Worm (Caenorhabditis elegans): ENCODE results near the gene F16G10.8.

F16G10.8 gene

DNA sequence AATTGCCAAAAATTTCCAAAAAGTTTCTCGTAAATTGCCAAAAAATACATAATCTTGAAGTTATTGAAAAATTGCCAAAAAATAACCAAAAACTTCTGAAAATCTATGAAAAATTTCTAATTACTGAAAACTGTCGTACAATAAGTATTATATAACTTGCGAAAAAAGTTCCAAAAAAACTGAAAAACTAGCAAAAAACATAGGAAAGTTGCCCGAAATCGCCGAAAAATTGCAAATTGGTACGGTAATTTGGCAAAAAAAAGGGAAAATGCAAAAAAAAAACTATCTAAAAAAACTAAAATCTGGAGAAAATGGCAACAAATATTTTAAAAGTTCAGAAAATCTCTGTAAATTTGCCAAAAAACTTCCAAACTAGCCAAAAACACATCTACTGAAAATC, 41.7 kb downstream of the F16G10.8 start, which contains the start of gene enri-1:
TSS of gene enri-1 (minus strand) at position 101 of the 400 bp plus-strand sequence.
- TF ChIP-seq nhr-77 (tag; optimal IDR thresholded peaks at IDR 0.05) (no peak), nhr-11 (tag; optimal IDR thresholded peaks at IDR 0.05) (no peak), lin-13 (GFP tag; optimal IDR thresholded peaks at IDR 0.05) (no peak), unc-39 (tag; optimal IDR thresholded peaks at IDR 0.05) (no peak), snpc-4 (tag; optimal IDR thresholded peaks at IDR 0.05) (no peak), elt-1 (tag; optimal IDR thresholded peaks at IDR 0.05) (no peak), dmd-4 (tag; optimal IDR thresholded peaks at IDR 0.05) (no peak), ceh-82 (tag; optimal IDR thresholded peaks at IDR 0.05) (no peak), sem-4 (tag; optimal IDR thresholded peaks at IDR 0.05) (no peak), nhr-25 (tag; optimal IDR thresholded peaks at IDR 0.05) (no peak), fos-1 (tag; optimal IDR thresholded peaks at IDR 0.05) (no peak), aly-2 (tag; optimal IDR thresholded peaks at IDR 0.05) (no peak), ztf-11 (tag; optimal IDR thresholded peaks at IDR 0.05) (no peak), crh-2 (tag; optimal IDR thresholded peaks at IDR 0.05) (no peak), lin-11 (tag; optimal IDR thresholded peaks at IDR 0.05) (no peak)

DNA sequence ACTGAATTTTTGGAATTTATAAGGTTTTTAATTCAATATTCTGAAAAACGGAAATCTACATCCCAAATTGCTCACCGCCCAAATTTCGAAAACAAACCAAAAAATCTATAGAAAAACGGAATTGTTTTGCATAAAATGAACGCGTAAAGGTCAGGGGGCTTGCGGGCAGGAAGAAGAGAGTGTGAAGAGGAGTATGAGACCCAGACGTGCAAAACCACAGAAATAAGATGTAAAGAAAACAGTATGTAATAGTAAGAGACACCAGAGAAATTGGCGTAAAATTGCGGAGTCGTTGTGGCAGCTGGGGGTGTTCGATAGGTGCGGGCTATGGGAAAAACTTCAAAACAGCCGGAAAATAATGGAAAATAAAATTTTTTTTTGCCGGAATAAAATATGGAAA, 42.3 kb downstream of the F16G10.8 start:
- TF ChIP-seq egl-27 (tag; optimal IDR thresholded peaks at IDR 0.05), result no peak
- TF ChIP-seq unc-55 (GFP tag; optimal IDR thresholded peaks at IDR 0.05), result peak; percentile 26
- TF ChIP-seq gmeb-1 (tag; optimal IDR thresholded peaks at IDR 0.05), result no peak
- TF ChIP-seq nhr-77 (tag; optimal IDR thresholded peaks at IDR 0.05), result no peak
- peak; percentile 14 for TF ChIP-seq crh-2 (tag; optimal IDR thresholded peaks at IDR 0.05)
- TF ChIP-seq lsy-2 (tag; optimal IDR thresholded peaks at IDR 0.05), result peak in 1 of 2 experiments; percentile 38
- no peak for TF ChIP-seq skn-1 (tag; optimal IDR thresholded peaks at IDR 0.05)
- TF ChIP-seq aly-2 (tag; optimal IDR thresholded peaks at IDR 0.05), result no peak
- no peak for TF ChIP-seq C34F6.9 (tag; optimal IDR thresholded peaks at IDR 0.05)
- no peak for TF ChIP-seq nhr-12 (tag; optimal IDR thresholded peaks at IDR 0.05)

DNA sequence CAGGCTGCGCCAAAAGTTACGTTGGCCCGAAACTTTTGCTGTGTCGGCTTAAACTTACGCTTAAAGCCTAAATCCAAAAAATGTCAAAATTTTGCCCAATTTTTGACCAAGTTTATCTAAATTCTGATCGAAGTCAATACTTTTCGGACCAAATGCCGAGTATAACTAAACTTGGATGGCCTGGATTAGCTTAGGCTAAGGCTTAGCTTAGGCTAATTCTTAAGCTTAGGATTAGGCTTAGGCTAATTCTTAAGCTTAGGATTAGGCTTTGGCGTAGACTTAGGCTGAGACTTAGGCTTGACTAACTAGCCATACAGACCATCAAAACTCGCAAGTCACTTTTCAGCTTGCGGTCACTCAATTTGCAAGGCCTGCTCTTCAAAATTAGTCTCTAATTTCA, 47.1 kb downstream of the F16G10.8 start:
- no peak for TF ChIP-seq lin-39 (tag; optimal IDR thresholded peaks at IDR 0.05)
- no peak for TF ChIP-seq zag-1 (tag; optimal IDR thresholded peaks at IDR 0.05)
- TF ChIP-seq mdl-1 (tag; optimal IDR thresholded peaks at IDR 0.05), result no peak
- TF ChIP-seq ztf-1 (GFP tag; conservative IDR thresholded peaks at IDR 0.05), result no peak
- no peak for TF ChIP-seq Y55F3AM.14 (GFP tag; optimal IDR thresholded peaks at IDR 0.05)
- no peak for TF ChIP-seq sem-4 (tag; optimal IDR thresholded peaks at IDR 0.05)
- no peak for TF ChIP-seq mbf-1 (tag; optimal IDR thresholded peaks at IDR 0.05)
- TF ChIP-seq nhr-6 (tag; optimal IDR thresholded peaks at IDR 0.05), result no peak
- TF ChIP-seq elt-1 (tag; optimal IDR thresholded peaks at IDR 0.05), result no peak
- TF ChIP-seq ztf-11 (tag; optimal IDR thresholded peaks at IDR 0.05), result no peak

DNA sequence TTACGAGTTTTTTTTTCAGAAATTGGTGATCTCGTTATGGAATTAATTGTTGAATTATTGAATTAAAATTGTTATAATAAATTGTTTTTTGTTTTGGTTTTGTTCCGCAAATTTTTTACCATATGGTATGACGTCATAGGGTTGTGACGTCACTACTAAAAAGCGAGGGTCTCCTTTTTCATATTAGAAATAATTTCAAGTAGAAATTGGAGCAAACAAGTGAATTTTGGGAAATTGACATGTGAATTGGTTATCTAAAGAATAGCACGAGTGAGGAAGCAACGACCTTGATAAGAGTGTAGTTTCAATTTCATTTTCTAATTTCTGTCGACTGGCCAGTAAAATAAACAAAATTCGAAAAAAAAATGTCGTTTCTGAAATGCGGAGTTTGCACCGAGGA, 47.7 kb downstream of the F16G10.8 start, which contains the start of gene F43C11.7:
TSS of gene F43C11.7 (plus strand) at position 326 of the 400 bp plus-strand sequence.
- no peak for TF ChIP-seq ztf-1 (GFP tag; conservative IDR thresholded peaks at IDR 0.05)
- peak; percentile 26 for TF ChIP-seq gmeb-1 (tag; optimal IDR thresholded peaks at IDR 0.05)
- TF ChIP-seq mbf-1 (tag; optimal IDR thresholded peaks at IDR 0.05), result no peak
- peak; percentile 60 for TF ChIP-seq fos-1 (tag; optimal IDR thresholded peaks at IDR 0.05)

DNA sequence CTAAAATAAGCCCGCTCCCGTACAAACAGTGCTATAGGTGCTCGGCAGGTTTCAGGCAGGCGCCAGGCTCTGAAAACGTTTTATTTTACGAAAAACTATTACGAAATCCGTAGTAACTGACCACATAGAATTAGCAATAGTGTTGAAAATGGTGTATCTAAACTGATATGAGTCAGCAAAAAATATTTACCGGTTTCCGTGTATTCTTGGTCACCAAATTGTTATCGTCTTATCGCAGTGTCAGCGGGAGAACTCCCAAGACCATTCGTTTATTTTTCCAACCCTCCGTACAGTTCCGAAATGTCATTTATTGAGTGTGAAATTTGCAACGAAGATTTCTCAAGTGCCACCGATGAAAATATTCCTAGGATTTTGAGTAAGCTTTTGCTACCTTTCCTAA, 51.0 kb downstream of the F16G10.8 start, which contains the start of gene F43C11.8:
TSS of gene F43C11.8 (plus strand) at position 301 of the 400 bp plus-strand sequence.
- no peak for TF ChIP-seq elt-1 (tag; optimal IDR thresholded peaks at IDR 0.05)
- peak; percentile 1 for TF ChIP-seq fos-1 (tag; optimal IDR thresholded peaks at IDR 0.05)
